Worm (Caenorhabditis elegans) whole organism, L4 larva: ENCODE results near the gene grd-5.

Experiments
- aha-1 ChIP-seq: fragments of 150-350 bp; peaks from one replicate; lab custom pipeline; 2014; ENCODE audit warnings: missing biosample characterization, missing genetic modification characterization
- ceh-62 ChIP-seq: sonication (generic microtip); optimal IDR thresholded peaks from 2 replicates; lab custom pipeline; 2017; ENCODE audit warnings: missing biosample characterization, missing genetic modification characterization
- fkh-10 ChIP-seq: fragments of 150-350 bp; optimal IDR thresholded peaks from 2 replicates; lab custom pipeline; 2014; ENCODE audit warnings: missing biosample characterization, missing genetic modification reagents, missing genetic modification characterization
- hlh-30 ChIP-seq: sonication (generic microtip); optimal IDR thresholded peaks from 2 replicates; lab custom pipeline; 2017; ENCODE audit warnings: antibody characterized with exemption, mild to moderate bottlenecking, missing genetic modification characterization, missing compliant biosample characterization; ENCODE audit not compliant: insufficient read depth
- mxl-2 ChIP-seq: fragments of 200-800 bp; sonication (Bioruptor generic); conservative IDR thresholded peaks from 2 replicates; pipeline ENCODE4 v1.3.6; 2022; ENCODE audit warnings: missing genetic modification reagents, missing genetic modification characterization, missing compliant biosample characterization
- nhr-10 ChIP-seq: fragments of 150-350 bp; optimal IDR thresholded peaks from 2 replicates; lab custom pipeline; 2014; ENCODE audit warnings: missing biosample characterization, missing genetic modification characterization
- nhr-11 ChIP-seq: fragments of 150-350 bp; optimal IDR thresholded peaks from 2 replicates; lab custom pipeline; 2014; ENCODE audit warnings: missing biosample characterization, missing genetic modification characterization
- unc-130 ChIP-seq: sonication (generic microtip); optimal IDR thresholded peaks from 2 replicates; lab custom pipeline; 2016; ENCODE audit warnings: missing genetic modification reagents, missing genetic modification characterization, missing compliant biosample characterization

DNA sequence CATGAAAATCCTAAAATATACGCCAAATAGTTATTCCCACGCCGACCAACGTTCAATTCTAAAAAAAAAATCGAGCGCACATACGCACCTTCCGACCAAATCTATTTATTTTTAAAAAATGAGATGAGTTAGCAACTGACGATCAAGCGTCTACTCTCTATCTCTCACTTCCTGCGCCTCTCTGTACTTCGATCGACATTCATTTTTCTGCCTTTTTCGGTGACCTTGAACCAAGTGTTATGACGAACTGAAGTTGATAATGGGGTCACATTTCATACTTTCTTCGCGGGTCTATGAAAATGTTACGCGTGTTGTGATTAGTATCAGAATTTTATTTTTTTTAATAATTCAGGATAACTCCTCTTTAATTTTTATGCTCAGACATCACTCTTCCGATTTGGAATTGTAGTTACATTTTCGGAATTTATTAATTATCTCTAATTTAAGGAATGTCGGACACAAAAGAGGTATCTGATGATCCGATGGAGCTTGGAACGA is 11.4 kb upstream of the grd-5 start, which contains the start of gene smk-1:
- no peak for TF ChIP-seq mxl-2 (GFP tag; lab: Robert Waterston, UW)
- TF ChIP-seq unc-130 (GFP tag; lab: Kevin White, UChicago) = no peak
- no peak for TF ChIP-seq nhr-10
- no peak for TF ChIP-seq ceh-62
- TF ChIP-seq nhr-11 = no peak
- no peak for TF ChIP-seq fkh-10 (GFP tag; lab: Kevin White, UChicago)
- TF ChIP-seq hlh-30 (tag; lab: Kevin White, UChicago) = peak; percentile 63
- TF ChIP-seq aha-1 = no peak
